Worm (Caenorhabditis elegans) whole organism, L3 larva: ENCODE measurements around the gene elo-4.

Experiments used
- R02D3.7 ChIP-seq: fragments of 150-350 bp; optimal IDR thresholded peaks from 2 replicates; lab custom pipeline; 2014; ENCODE audit warnings: missing biosample characterization, missing genetic modification characterization
- egl-27 ChIP-seq: sonication (generic microtip); optimal IDR thresholded peaks from 4 replicates; lab custom pipeline; 2017; ENCODE audit warnings: missing biosample characterization, missing genetic modification reagents, missing genetic modification characterization
- elt-3 ChIP-seq, 3 experiments: fragments of 150-350 bp in 1 of 3; sonication (generic microtip) in 2 of 3; optimal IDR thresholded peaks; 2 replicates in 2 of 3; 4 replicates in 1 of 3; lab custom pipeline; 2014 to 2017; ENCODE audit warnings: missing biosample characterization in 3 of 3, missing genetic modification characterization in 3 of 3
- fos-1 ChIP-seq: fragments of 150-350 bp; optimal IDR thresholded peaks from 2 replicates; lab custom pipeline; 2014; ENCODE audit warnings: missing biosample characterization, missing genetic modification characterization
- nhr-11 ChIP-seq: fragments of 150-350 bp; optimal IDR thresholded peaks from 2 replicates; lab custom pipeline; 2014; ENCODE audit warnings: missing biosample characterization, missing genetic modification characterization
- nhr-23 ChIP-seq: fragments of 150-350 bp; optimal IDR thresholded peaks from 2 replicates; lab custom pipeline; 2014; ENCODE audit warnings: missing biosample characterization, missing genetic modification reagents, missing genetic modification characterization
- nhr-237 ChIP-seq: fragments of 150-350 bp; optimal IDR thresholded peaks from 2 replicates; lab custom pipeline; 2014; ENCODE audit warnings: missing biosample characterization, missing genetic modification characterization
- pqm-1 ChIP-seq: fragments of 150-350 bp; optimal IDR thresholded peaks from 2 replicates; lab custom pipeline; 2017; ENCODE audit warnings: missing biosample characterization, missing genetic modification characterization, inconsistent platforms
- tbx-2 ChIP-seq: sonication (generic microtip); optimal IDR thresholded peaks from 2 replicates; lab custom pipeline; 2016; ENCODE audit warnings: mild to moderate bottlenecking, missing genetic modification characterization, missing compliant biosample characterization
- unc-62 ChIP-seq: fragments of 150-350 bp; sonication (generic microtip); optimal IDR thresholded peaks from 4 replicates; lab custom pipeline; 2014; ENCODE audit warnings: missing biosample characterization, missing genetic modification reagents, missing genetic modification characterization
- zag-1 ChIP-seq: fragments of 150-350 bp; optimal IDR thresholded peaks from 2 replicates; lab custom pipeline; 2014; ENCODE audit warnings: missing biosample characterization, missing genetic modification characterization

DNA sequence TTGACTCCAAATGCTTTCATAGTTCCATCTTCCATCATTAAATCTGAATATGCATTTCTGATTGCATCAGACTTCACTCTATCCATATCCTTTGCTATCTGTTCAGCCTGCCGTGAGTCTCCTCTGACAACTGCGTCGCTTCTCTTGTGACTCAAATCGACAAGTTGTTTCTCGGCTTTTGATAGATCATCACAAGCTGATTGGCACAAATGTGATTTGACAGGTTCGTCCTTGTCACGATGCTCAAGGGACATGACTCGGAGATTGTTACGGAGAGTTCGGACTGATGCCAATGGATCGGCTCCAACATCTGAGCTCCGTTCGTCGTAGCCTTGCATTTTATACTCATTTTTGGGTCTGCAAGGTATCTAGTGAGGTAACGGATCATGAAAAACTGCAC lies 5.3 kb downstream of the elo-4 start:
- TF ChIP-seq egl-27 (no peak), elt-3 (tag; optimal IDR thresholded peaks at IDR 0.05; lab: Kevin White, UChicago) (no peak), fos-1 (no peak), R02D3.7 (tag; lab: Kevin White, UChicago) (no peak), nhr-237 (tag; lab: Kevin White, UChicago) (no peak), unc-62 (GFP tag; lab: Kevin White, UChicago) (no peak), nhr-11 (tag; lab: Kevin White, UChicago) (no peak), nhr-23 (tag; lab: Kevin White, UChicago) (no peak), pqm-1 (tag; lab: Kevin White, UChicago) (no peak), zag-1 (no peak), tbx-2 (tag; lab: Kevin White, UChicago) (no peak)
